Fruit fly (Drosophila melanogaster) whole organism, pupa: ENCODE results near the gene ball.

Source experiments
- CG10348 ChIP-seq: fragments of 200-800 bp; sonication (Bioruptor generic); IDR thresholded peaks from 2 replicates; pipeline ENCODE4 v1.3.6; 2022; ENCODE audit warnings: missing biosample characterization, missing genetic modification characterization
- CG12605 ChIP-seq: fragments of 200-800 bp; sonication (Bioruptor generic); IDR thresholded peaks from 2 replicates; pipeline ENCODE4 v1.3.6; 2022; ENCODE audit warnings: missing biosample characterization, missing genetic modification characterization
- CG13204 ChIP-seq: fragments of 200-800 bp; sonication (Bioruptor generic); optimal IDR thresholded peaks from 2 replicates; lab custom pipeline; 2018; ENCODE audit warnings: missing biosample characterization, mild to moderate bottlenecking, missing genetic modification characterization, moderate library complexity
- CG14655 ChIP-seq: fragments of 200-800 bp; sonication (Bioruptor generic); optimal IDR thresholded peaks from 3 replicates; lab custom pipeline; 2017; ENCODE audit warnings: mild to moderate bottlenecking, missing biosample characterization, missing genetic modification reagents, missing genetic modification characterization
- CG15710 ChIP-seq: fragments of 200-800 bp; sonication (Bioruptor generic); optimal IDR thresholded peaks from 2 replicates; lab custom pipeline; 2018; ENCODE audit warnings: missing biosample characterization, mild to moderate bottlenecking, missing genetic modification characterization, moderate library complexity
- CG17806 ChIP-seq: fragments of 200-800 bp; sonication (Bioruptor generic); optimal IDR thresholded peaks from 2 replicates; lab custom pipeline; 2018; ENCODE audit warnings: missing biosample characterization, mild to moderate bottlenecking, missing genetic modification characterization, moderate library complexity
- CG32121 ChIP-seq: fragments of 200-800 bp; sonication (Bioruptor generic); IDR thresholded peaks from 2 replicates; pipeline ENCODE4 v1.3.6; 2022; ENCODE audit warnings: missing biosample characterization, missing genetic modification characterization
- CG34367 ChIP-seq: fragments of 200-800 bp; sonication (Bioruptor generic); optimal IDR thresholded peaks from 2 replicates; lab custom pipeline; 2018; ENCODE audit warnings: missing biosample characterization, mild to moderate bottlenecking, missing genetic modification characterization
- CG4496 ChIP-seq: fragments of 200-800 bp; sonication (Bioruptor generic); IDR thresholded peaks from 3 replicates; pipeline ENCODE4 v1.3.6; 2022; ENCODE audit warnings: missing biosample characterization, missing genetic modification characterization
- CG8159 ChIP-seq: fragments of 200-800 bp; sonication (Bioruptor generic); optimal IDR thresholded peaks from 3 replicates; lab custom pipeline; 2018; ENCODE audit warnings: missing biosample characterization, mild to moderate bottlenecking, missing genetic modification characterization, moderate library complexity
- CG8301 ChIP-seq: fragments of 200-800 bp; sonication (Bioruptor generic); optimal IDR thresholded peaks from 2 replicates; lab custom pipeline; 2018; ENCODE audit warnings: missing biosample characterization, mild to moderate bottlenecking, missing genetic modification characterization
- CG9948 ChIP-seq: fragments of 200-800 bp; sonication (Bioruptor generic); optimal IDR thresholded peaks from 2 replicates; lab custom pipeline; 2018; ENCODE audit warnings: missing biosample characterization, mild to moderate bottlenecking, missing genetic modification characterization, moderate library complexity
- D1 ChIP-seq: fragments of 200-800 bp; sonication (Bioruptor generic); optimal IDR thresholded peaks from 2 replicates; lab custom pipeline; 2018; ENCODE audit warnings: missing biosample characterization, mild to moderate bottlenecking, missing genetic modification characterization, moderate library complexity
- EcR ChIP-seq: fragments of 200-800 bp; sonication (Bioruptor generic); optimal IDR thresholded peaks from 3 replicates; lab custom pipeline; 2019; ENCODE audit warnings: missing biosample characterization, missing genetic modification characterization, mild to moderate bottlenecking, moderate library complexity, missing genetic modification reagents
- Ets98B ChIP-seq: fragments of 200-800 bp; sonication (Bioruptor generic); IDR thresholded peaks from 2 replicates; pipeline ENCODE4 v1.3.6; 2022; ENCODE audit warnings: missing biosample characterization, missing genetic modification characterization
- Pif1A ChIP-seq: fragments of 200-800 bp; sonication (Bioruptor generic); optimal IDR thresholded peaks from 3 replicates; lab custom pipeline; 2016; ENCODE audit warnings: missing biosample characterization, missing genetic modification characterization
- Pif1B ChIP-seq: fragments of 200-800 bp; sonication (Bioruptor generic); optimal IDR thresholded peaks from 3 replicates; lab custom pipeline; 2016; ENCODE audit warnings: missing biosample characterization, missing genetic modification characterization
- Snoo ChIP-seq: fragments of 200-800 bp; sonication (Bioruptor generic); optimal IDR thresholded peaks from 3 replicates; lab custom pipeline; 2017; ENCODE audit warnings: missing biosample characterization, mild to moderate bottlenecking, missing genetic modification characterization, inconsistent platforms
- fd96Ca ChIP-seq: fragments of 200-800 bp; sonication (Bioruptor generic); IDR thresholded peaks from 3 replicates; pipeline ENCODE4 v1.3.6; 2022; ENCODE audit warnings: missing biosample characterization, missing genetic modification characterization
- gl ChIP-seq: fragments of 200-800 bp; sonication (Bioruptor generic); optimal IDR thresholded peaks from 2 replicates; lab custom pipeline; 2018; ENCODE audit warnings: missing biosample characterization, mild to moderate bottlenecking, missing genetic modification characterization
- rn ChIP-seq: fragments of 200-800 bp; sonication (Bioruptor generic); IDR thresholded peaks from 2 replicates; pipeline ENCODE4 v1.3.6; 2022; ENCODE audit warnings: missing biosample characterization, missing genetic modification characterization

ball gene

dm6 chr3R:26892764-26893163, 26.2 kb upstream of the ball start:
- no peak for TF ChIP-seq CG12605
- TF ChIP-seq rn (GFP tag; lab: Robert Waterston, UW): no peak
- TF ChIP-seq CG15710 (tag; lab: Kevin White, UChicago): peak; percentile 72
- TF ChIP-seq Ets98B (GFP tag; lab: Robert Waterston, UW): peak; percentile 24; the same call in 1 of the 2 replicates
- peak; percentile 1 for TF ChIP-seq CG8301 (tag; lab: Kevin White, UChicago)
- TF ChIP-seq Snoo: no peak
- TF ChIP-seq Pif1B (GFP tag; lab: Kevin White, UChicago): peak; percentile 24
- TF ChIP-seq EcR (GFP tag; lab: Kevin White, UChicago): peak; percentile 80
- TF ChIP-seq CG13204 (GFP tag; lab: Kevin White, UChicago): peak; percentile 27
- no peak for TF ChIP-seq D1 (tag; lab: Kevin White, UChicago)
- TF ChIP-seq CG8159: no peak
- TF ChIP-seq CG4496 (GFP tag; lab: Robert Waterston, UW): peak; percentile 50; the same call in 1 of the 3 replicates
- no peak for TF ChIP-seq CG17806 (tag; lab: Kevin White, UChicago)
- peak; percentile 40 for TF ChIP-seq Pif1A (GFP tag; lab: Kevin White, UChicago)
- peak; percentile 39 for TF ChIP-seq CG14655 (GFP tag; lab: Kevin White, UChicago)
- peak; percentile 36; the same call in 1 of the 2 replicates for TF ChIP-seq CG10348 (GFP tag; lab: Robert Waterston, UW)
- TF ChIP-seq gl (tag; lab: Kevin White, UChicago): peak; percentile 14
- TF ChIP-seq fd96Ca (GFP tag; lab: Robert Waterston, UW): peak; percentile 60; the same call in 2 of the 3 replicates
- peak; percentile 26; the same call in 1 of the 2 replicates for TF ChIP-seq CG32121 (GFP tag; lab: Robert Waterston, UW)
- peak; percentile 47 for TF ChIP-seq CG34367 (tag; lab: Kevin White, UChicago)
- peak; percentile 34 for TF ChIP-seq CG9948 (tag; lab: Kevin White, UChicago)

- TF ChIP-seq CG34367 (tag; lab: Kevin White, UChicago) (no peak), CG14655 (GFP tag; lab: Kevin White, UChicago) (no peak), EcR (GFP tag; lab: Kevin White, UChicago) (no peak), fd96Ca (GFP tag; lab: Robert Waterston, UW) (no peak), Ets98B (GFP tag; lab: Robert Waterston, UW) (no peak), CG8159 (no peak), Pif1B (GFP tag; lab: Kevin White, UChicago) (no peak), Pif1A (GFP tag; lab: Kevin White, UChicago) (no peak), gl (tag; lab: Kevin White, UChicago) (no peak), CG15710 (tag; lab: Kevin White, UChicago) (no peak), CG10348 (GFP tag; lab: Robert Waterston, UW) (no peak), CG17806 (tag; lab: Kevin White, UChicago) (no peak), CG9948 (tag; lab: Kevin White, UChicago) (no peak), CG4496 (GFP tag; lab: Robert Waterston, UW) (no peak), rn (GFP tag; lab: Robert Waterston, UW) (no peak), CG13204 (GFP tag; lab: Kevin White, UChicago) (no peak), CG12605 (no peak), CG32121 (GFP tag; lab: Robert Waterston, UW) (no peak), Snoo (no peak)
- TF ChIP-seq, all 21 proteins: peak for 0
Observed at dm6 chr3R:26890499-26890898, 23.9 kb upstream of the ball start.

- TF ChIP-seq CG8159 (peak; percentile 5), CG13204 (GFP tag; lab: Kevin White, UChicago) (no peak), CG12605 (no peak), CG15710 (tag; lab: Kevin White, UChicago) (no peak), Pif1A (GFP tag; lab: Kevin White, UChicago) (peak; percentile 9), CG14655 (GFP tag; lab: Kevin White, UChicago) (peak; percentile 28), CG4496 (GFP tag; lab: Robert Waterston, UW) (no peak), Ets98B (GFP tag; lab: Robert Waterston, UW) (0 out of 2 replicates have a peak, but pooled peaks have one; percentile 25), Snoo (no peak), CG9948 (tag; lab: Kevin White, UChicago) (peak; percentile 23), rn (GFP tag; lab: Robert Waterston, UW) (peak; percentile 50; the same call in 1 of the 2 replicates), CG34367 (tag; lab: Kevin White, UChicago) (no peak), CG17806 (tag; lab: Kevin White, UChicago) (peak; percentile 5), EcR (GFP tag; lab: Kevin White, UChicago) (no peak), D1 (tag; lab: Kevin White, UChicago) (no peak), Pif1B (GFP tag; lab: Kevin White, UChicago) (no peak), CG32121 (GFP tag; lab: Robert Waterston, UW) (peak; percentile 25; the same call in 1 of the 2 replicates), CG8301 (tag; lab: Kevin White, UChicago) (no peak), fd96Ca (GFP tag; lab: Robert Waterston, UW) (0 out of 3 replicates have a peak, but pooled peaks have one; percentile 17), CG10348 (GFP tag; lab: Robert Waterston, UW) (no peak), gl (tag; lab: Kevin White, UChicago) (no peak)
Observed at dm6 chr3R:26890088-26890487, 23.5 kb upstream of the ball start.

dm6 chr3R:26888086-26888724, 21.6 kb upstream of the ball start:
- peak; percentile 15 for TF ChIP-seq Snoo
- no peak for TF ChIP-seq rn (GFP tag; lab: Robert Waterston, UW)
- TF ChIP-seq CG4496 (GFP tag; lab: Robert Waterston, UW): no peak
- TF ChIP-seq CG13204 (GFP tag; lab: Kevin White, UChicago): no peak
- TF ChIP-seq CG15710 (tag; lab: Kevin White, UChicago): no peak
- TF ChIP-seq D1 (tag; lab: Kevin White, UChicago): no peak
- TF ChIP-seq CG9948 (tag; lab: Kevin White, UChicago): no peak
- no peak for TF ChIP-seq CG10348 (GFP tag; lab: Robert Waterston, UW)
- TF ChIP-seq CG8301 (tag; lab: Kevin White, UChicago): no peak
- no peak for TF ChIP-seq gl (tag; lab: Kevin White, UChicago)
- peak; percentile 31; the same call in 1 of the 2 replicates for TF ChIP-seq CG32121 (GFP tag; lab: Robert Waterston, UW)
- TF ChIP-seq Ets98B (GFP tag; lab: Robert Waterston, UW): no peak
- no peak for TF ChIP-seq Pif1A (GFP tag; lab: Kevin White, UChicago)
- TF ChIP-seq CG14655 (GFP tag; lab: Kevin White, UChicago): peak; percentile 3
- no peak for TF ChIP-seq CG12605
- TF ChIP-seq EcR (GFP tag; lab: Kevin White, UChicago): no peak
- no peak for TF ChIP-seq CG8159
- no peak for TF ChIP-seq Pif1B (GFP tag; lab: Kevin White, UChicago)
- no peak for TF ChIP-seq CG34367 (tag; lab: Kevin White, UChicago)
- no peak for TF ChIP-seq CG17806 (tag; lab: Kevin White, UChicago)
- TF ChIP-seq fd96Ca (GFP tag; lab: Robert Waterston, UW): no peak
